Fruit fly (Drosophila melanogaster): ENCODE data around the gene spg.

The spg gene

dm6 chr3R:28819555-28820305 is 25.3 kb upstream of the spg start, which contains the start of the genes CG1523 and CG1647:
TSS of gene CG1523 (minus strand) at chr3R:28819668.
TSS of gene CG1647 (plus strand) at chr3R:28820221.
- TF ChIP-seq CG7101 (tag; optimal IDR thresholded peaks at IDR 0.05) = peak; percentile 77
- peak; percentile 53 for TF ChIP-seq Mnt (GFP tag; optimal IDR thresholded peaks at IDR 0.05)
- peak; percentile 67 for TF ChIP-seq CG14711 (tag; optimal IDR thresholded peaks at IDR 0.05)
- peak; percentile 64 for TF ChIP-seq CG33017 (tag; optimal IDR thresholded peaks at IDR 0.05)
- no peak for TF ChIP-seq kay (GFP tag; ENCODE audit: borderline replicate concordance)
- TF ChIP-seq pad (GFP tag; optimal IDR thresholded peaks at IDR 0.05) = peak; percentile 67
- no peak for TF ChIP-seq ovo (GFP tag; optimal IDR thresholded peaks at IDR 0.05)
- peak; percentile 78 for TF ChIP-seq bab1 (GFP tag; optimal IDR thresholded peaks at IDR 0.05)
- TF ChIP-seq CG11617 (GFP tag; optimal IDR thresholded peaks at IDR 0.05) = peak; percentile 84
- TF ChIP-seq Clk (GFP tag; optimal IDR thresholded peaks at IDR 0.05) = peak; percentile 25
- TF ChIP-seq CG1620 (GFP tag; optimal IDR thresholded peaks at IDR 0.05) = peak; percentile 45
- TF ChIP-seq cnc (optimal IDR thresholded peaks at IDR 0.05) = no peak
- peak; percentile 76 for TF ChIP-seq Hr96 (GFP tag; optimal IDR thresholded peaks at IDR 0.05)
- TF ChIP-seq cic (GFP tag; optimal IDR thresholded peaks at IDR 0.05) = no peak
- TF ChIP-seq tj (GFP tag; optimal IDR thresholded peaks at IDR 0.05) = peak; percentile 50
- TF ChIP-seq CG12768 (GFP tag; optimal IDR thresholded peaks at IDR 0.05) = peak; percentile 79
- peak; percentile 70 for TF ChIP-seq toe (GFP tag; optimal IDR thresholded peaks at IDR 0.05)
- peak; percentile 57 for TF ChIP-seq Crg-1 (GFP tag; optimal IDR thresholded peaks at IDR 0.05)
- TF ChIP-seq CG7045 (GFP tag; optimal IDR thresholded peaks at IDR 0.05) = peak; percentile 78
- peak; percentile 77 for TF ChIP-seq CG5204 (GFP tag; optimal IDR thresholded peaks at IDR 0.05)

- no peak for TF ChIP-seq Hr96 (GFP tag; optimal IDR thresholded peaks at IDR 0.05)
- TF ChIP-seq CG12768 (GFP tag; optimal IDR thresholded peaks at IDR 0.05) = no peak
- TF ChIP-seq CG7101 (tag; optimal IDR thresholded peaks at IDR 0.05) = no peak
- no peak for TF ChIP-seq CG5204 (GFP tag; optimal IDR thresholded peaks at IDR 0.05)
- no peak for TF ChIP-seq Crg-1 (GFP tag; optimal IDR thresholded peaks at IDR 0.05)
- no peak for TF ChIP-seq cnc (optimal IDR thresholded peaks at IDR 0.05)
Measured at dm6 chr3R:28827222-28827621, 17.8 kb upstream of the spg start.

- TF ChIP-seq toe (GFP tag; optimal IDR thresholded peaks at IDR 0.05) (peak; percentile 36), tj (GFP tag; optimal IDR thresholded peaks at IDR 0.05) (no peak), CG7045 (GFP tag; optimal IDR thresholded peaks at IDR 0.05) (no peak), Crg-1 (GFP tag; optimal IDR thresholded peaks at IDR 0.05) (no peak), Clk (GFP tag; optimal IDR thresholded peaks at IDR 0.05) (no peak), CG14711 (tag; optimal IDR thresholded peaks at IDR 0.05) (no peak), CG12768 (GFP tag; optimal IDR thresholded peaks at IDR 0.05) (peak; percentile 40), Hr96 (GFP tag; optimal IDR thresholded peaks at IDR 0.05) (no peak), ovo (GFP tag; optimal IDR thresholded peaks at IDR 0.05) (peak; percentile 21), Mnt (GFP tag; optimal IDR thresholded peaks at IDR 0.05) (peak; percentile 45), pad (GFP tag; optimal IDR thresholded peaks at IDR 0.05) (no peak), CG33017 (tag; optimal IDR thresholded peaks at IDR 0.05) (peak; percentile 44), CG11617 (GFP tag; optimal IDR thresholded peaks at IDR 0.05) (peak; percentile 53), cic (GFP tag; optimal IDR thresholded peaks at IDR 0.05) (peak; percentile 93), CG5204 (GFP tag; optimal IDR thresholded peaks at IDR 0.05) (no peak), kay (GFP tag; ENCODE audit: borderline replicate concordance) (peak; percentile 97), CG7101 (tag; optimal IDR thresholded peaks at IDR 0.05) (peak; percentile 45)
Measured at dm6 chr3R:28829328-28829916, 15.6 kb upstream of the spg start.

- TF ChIP-seq CG5204 (GFP tag; optimal IDR thresholded peaks at IDR 0.05) (no peak), toe (GFP tag; optimal IDR thresholded peaks at IDR 0.05) (no peak), CG14711 (tag; optimal IDR thresholded peaks at IDR 0.05) (no peak), CG11617 (GFP tag; optimal IDR thresholded peaks at IDR 0.05) (no peak), Clk (GFP tag; optimal IDR thresholded peaks at IDR 0.05) (no peak), CG33017 (tag; optimal IDR thresholded peaks at IDR 0.05) (no peak), CG12768 (GFP tag; optimal IDR thresholded peaks at IDR 0.05) (no peak), Mnt (GFP tag; optimal IDR thresholded peaks at IDR 0.05) (no peak), Hr96 (GFP tag; optimal IDR thresholded peaks at IDR 0.05) (no peak), bab1 (GFP tag; optimal IDR thresholded peaks at IDR 0.05) (no peak), CG7045 (GFP tag; optimal IDR thresholded peaks at IDR 0.05) (no peak), cnc (optimal IDR thresholded peaks at IDR 0.05) (no peak), ovo (GFP tag; optimal IDR thresholded peaks at IDR 0.05) (no peak), tj (GFP tag; optimal IDR thresholded peaks at IDR 0.05) (no peak)
Measured at dm6 chr3R:28830746-28831145, 14.3 kb upstream of the spg start.

- TF ChIP-seq CG12768 (GFP tag; optimal IDR thresholded peaks at IDR 0.05) (peak; percentile 45), cic (GFP tag; optimal IDR thresholded peaks at IDR 0.05) (peak; percentile 37), tj (GFP tag; optimal IDR thresholded peaks at IDR 0.05) (no peak), Crg-1 (GFP tag; optimal IDR thresholded peaks at IDR 0.05) (no peak), CG11617 (GFP tag; optimal IDR thresholded peaks at IDR 0.05) (no peak), kay (GFP tag; ENCODE audit: borderline replicate concordance) (peak; percentile 96), Hr96 (GFP tag; optimal IDR thresholded peaks at IDR 0.05) (peak; percentile 14), Mnt (GFP tag; optimal IDR thresholded peaks at IDR 0.05) (peak; percentile 13)
Measured at dm6 chr3R:28831172-28831571, 13.9 kb upstream of the spg start.
